Fruit fly (Drosophila melanogaster) whole organism, embryonic: ENCODE results near the gene defl.

ENCODE experiments used
- Aef1 ChIP-seq: fragments of 200-800 bp; sonication (Bioruptor generic); IDR thresholded peaks from 3 replicates; pipeline ENCODE4 v1.3.6; 2022; ENCODE audit warnings: missing biosample characterization, missing genetic modification characterization
- CG10543 ChIP-seq: fragments of 200-800 bp; sonication (Bioruptor generic); optimal IDR thresholded peaks from 3 replicates; lab custom pipeline; 2017; ENCODE audit warnings: missing biosample characterization, mild to moderate bottlenecking, missing genetic modification characterization, moderate library complexity
- CG1233 ChIP-seq: fragments of 200-800 bp; sonication (Bioruptor generic); optimal IDR thresholded peaks from 4 replicates; lab custom pipeline; 2018; ENCODE audit warnings: missing biosample characterization, mild to moderate bottlenecking, missing genetic modification characterization
- CG13624 ChIP-seq: fragments of 200-800 bp; sonication (Bioruptor generic); optimal IDR thresholded peaks from 2 replicates; lab custom pipeline; 2016; ENCODE audit warnings: missing biosample characterization, missing genetic modification characterization
- CG15514 ChIP-seq: fragments of 200-800 bp; sonication (Bioruptor generic); optimal IDR thresholded peaks from 3 replicates; lab custom pipeline; 2017; ENCODE audit warnings: missing biosample characterization, missing genetic modification characterization, mild to moderate bottlenecking, moderate library complexity, missing genetic modification reagents
- CG1647 ChIP-seq: fragments of 200-800 bp; sonication (Bioruptor generic); optimal IDR thresholded peaks from 3 replicates; lab custom pipeline; 2016; ENCODE audit warnings: missing biosample characterization, missing genetic modification characterization
- CG17186 ChIP-seq: fragments of 200-800 bp; sonication (Bioruptor generic); optimal IDR thresholded peaks from 3 replicates; lab custom pipeline; 2017; ENCODE audit warnings: missing biosample characterization, missing genetic modification reagents, missing genetic modification characterization
- CG17361 ChIP-seq: fragments of 200-800 bp; sonication (Bioruptor generic); IDR thresholded peaks from 3 replicates; pipeline ENCODE4 v1.3.6; 2022; ENCODE audit warnings: missing biosample characterization, missing genetic modification characterization
- CG2116 ChIP-seq: fragments of 200-800 bp; sonication (Bioruptor generic); optimal IDR thresholded peaks from 3 replicates; lab custom pipeline; 2018; ENCODE audit warnings: missing biosample characterization, mild to moderate bottlenecking, missing genetic modification characterization
- CG33557 ChIP-seq: fragments of 200-800 bp; sonication (Bioruptor generic); optimal IDR thresholded peaks from 2 replicates; lab custom pipeline; 2019; ENCODE audit warnings: missing biosample characterization, mild to moderate bottlenecking, missing genetic modification characterization, moderate library complexity
- CG6654 ChIP-seq: fragments of 200-800 bp; sonication (Bioruptor generic); optimal IDR thresholded peaks from 2 replicates; lab custom pipeline; 2017; ENCODE audit warnings: missing biosample characterization, mild to moderate bottlenecking, missing genetic modification characterization
- CG8944 ChIP-seq: fragments of 200-800 bp; sonication (Bioruptor generic); optimal IDR thresholded peaks from 3 replicates; lab custom pipeline; 2016; ENCODE audit warnings: missing biosample characterization, missing genetic modification characterization
- Dp ChIP-seq: fragments of 200-800 bp; sonication (Bioruptor generic); optimal IDR thresholded peaks from 2 replicates; lab custom pipeline; 2018; ENCODE audit warnings: missing biosample characterization, mild to moderate bottlenecking, missing genetic modification characterization, moderate library complexity
- Dref ChIP-seq: fragments of 200-800 bp; sonication (Bioruptor generic); IDR thresholded peaks from 2 replicates; pipeline ENCODE4 v1.3.6; 2022; ENCODE audit warnings: missing biosample characterization, missing genetic modification characterization
- Fer2 ChIP-seq: fragments of 200-800 bp; sonication (Bioruptor generic); optimal IDR thresholded peaks from 2 replicates; lab custom pipeline; 2018; ENCODE audit warnings: missing biosample characterization, mild to moderate bottlenecking, missing genetic modification characterization, moderate library complexity
- HLH54F ChIP-seq: fragments of 200-800 bp; sonication (Bioruptor generic); optimal IDR thresholded peaks from 3 replicates; lab custom pipeline; 2016; ENCODE audit warnings: missing biosample characterization, missing genetic modification characterization
- Hr39 ChIP-seq: fragments of >200 bp; optimal IDR thresholded peaks from 2 replicates; lab custom pipeline; 2017
- MESR4 ChIP-seq: fragments of 200-800 bp; sonication (Bioruptor generic); optimal IDR thresholded peaks from 2 replicates; lab custom pipeline; 2018; ENCODE audit warnings: missing biosample characterization, mild to moderate bottlenecking, missing genetic modification characterization, moderate library complexity
- Myb ChIP-seq: fragments of 200-800 bp; sonication (Bioruptor generic); optimal IDR thresholded peaks from 2 replicates; lab custom pipeline; 2016; ENCODE audit warnings: missing biosample characterization, missing genetic modification characterization
- NFAT ChIP-seq: fragments of 200-800 bp; sonication (Bioruptor generic); IDR thresholded peaks from 2 replicates; pipeline ENCODE4 v1.3.6; 2022; ENCODE audit warnings: missing biosample characterization, missing genetic modification characterization
- Neu2 ChIP-seq: fragments of 200-800 bp; sonication (Bioruptor generic); optimal IDR thresholded peaks from 3 replicates; lab custom pipeline; 2016; ENCODE audit warnings: missing biosample characterization, missing genetic modification characterization, borderline replicate concordance
- Opbp ChIP-seq: fragments of 200-800 bp; sonication (Bioruptor generic); IDR thresholded peaks from 3 replicates; pipeline ENCODE4 v1.3.6; 2022; ENCODE audit warnings: missing biosample characterization, missing genetic modification characterization; ENCODE audit not compliant: partially characterized antibody
- Scr ChIP-seq: fragments of 200-800 bp; sonication (Bioruptor generic); IDR thresholded peaks from 2 replicates; pipeline ENCODE4 v1.3.6; 2022; ENCODE audit warnings: missing biosample characterization, missing genetic modification characterization; ENCODE audit not compliant: partially characterized antibody
- Side ChIP-seq: fragments of 200-800 bp; sonication (Bioruptor generic); optimal IDR thresholded peaks from 2 replicates; lab custom pipeline; 2016; ENCODE audit warnings: missing biosample characterization, missing genetic modification characterization
- Six4 ChIP-seq: fragments of 200-800 bp; sonication (Bioruptor generic); optimal IDR thresholded peaks from 2 replicates; lab custom pipeline; 2016; ENCODE audit warnings: missing biosample characterization, missing genetic modification characterization
- Sry-δ ChIP-seq: fragments of 200-800 bp; sonication (Bioruptor generic); optimal IDR thresholded peaks from 2 replicates; lab custom pipeline; 2016; ENCODE audit warnings: missing biosample characterization, missing genetic modification characterization
- Ssrp ChIP-seq: fragments of 200-800 bp; sonication (Bioruptor generic); optimal IDR thresholded peaks from 2 replicates; lab custom pipeline; 2018; ENCODE audit warnings: missing biosample characterization, mild to moderate bottlenecking, missing genetic modification characterization, moderate library complexity
- Usf ChIP-seq: fragments of 200-800 bp; sonication (Bioruptor generic); optimal IDR thresholded peaks from 2 replicates; lab custom pipeline; 2017; ENCODE audit warnings: missing genotype, missing biosample characterization, missing genetic modification characterization
- ash1 ChIP-seq: fragments of 200-800 bp; sonication (Bioruptor generic); optimal IDR thresholded peaks from 2 replicates; lab custom pipeline; 2018; ENCODE audit warnings: missing biosample characterization, mild to moderate bottlenecking, missing genetic modification characterization
- bbx ChIP-seq: fragments of 200-800 bp; sonication (Bioruptor generic); IDR thresholded peaks from 2 replicates; pipeline ENCODE4 v1.3.6; 2022; ENCODE audit warnings: missing biosample characterization, missing genetic modification characterization; ENCODE audit not compliant: partially characterized antibody
- ci ChIP-seq: fragments of 200-800 bp; sonication (Bioruptor generic); IDR thresholded peaks from 3 replicates; pipeline ENCODE4 v1.3.6; 2022; ENCODE audit warnings: missing biosample characterization, missing genetic modification characterization
- dm ChIP-seq: fragments of 200-800 bp; sonication (Bioruptor generic); optimal IDR thresholded peaks from 3 replicates; lab custom pipeline; 2016; ENCODE audit warnings: missing biosample characterization, missing genetic modification characterization
- gfzf ChIP-seq: fragments of 200-800 bp; sonication (Bioruptor generic); optimal IDR thresholded peaks from 2 replicates; lab custom pipeline; 2016; ENCODE audit warnings: missing biosample characterization, mild to moderate bottlenecking, missing genetic modification characterization, moderate library complexity
- hbn ChIP-seq: fragments of 200-800 bp; sonication (Bioruptor generic); IDR thresholded peaks from 2 replicates; pipeline ENCODE4 v1.3.6; 2022; ENCODE audit warnings: missing biosample characterization, missing genetic modification characterization; ENCODE audit not compliant: partially characterized antibody
- hkb ChIP-seq, 2 experiments: fragments of 200-800 bp in 1 of 2; fragments of >200 bp in 1 of 2; sonication (Bioruptor generic) in 1 of 2; IDR thresholded peaks in 1 of 2; optimal IDR thresholded peaks in 1 of 2; 2 replicates each; pipeline versions ENCODE4 v1.3.6 to Lab custom; 2017 to 2022; ENCODE audit warnings: missing biosample characterization in 1 of 2, missing genetic modification characterization in 1 of 2
- jumu ChIP-seq: fragments of 200-800 bp; sonication (Bioruptor generic); optimal IDR thresholded peaks from 3 replicates; lab custom pipeline; 2016; ENCODE audit warnings: missing biosample characterization, missing genetic modification characterization
- mld ChIP-seq: fragments of 200-800 bp; sonication (Bioruptor generic); IDR thresholded peaks from 3 replicates; pipeline ENCODE4 v1.3.6; 2022; ENCODE audit warnings: missing biosample characterization, missing genetic modification characterization; ENCODE audit not compliant: partially characterized antibody
- nom ChIP-seq: fragments of 200-800 bp; sonication (Bioruptor generic); optimal IDR thresholded peaks from 2 replicates; lab custom pipeline; 2017; ENCODE audit warnings: missing biosample characterization, missing genetic modification characterization, mild to moderate bottlenecking, moderate library complexity, missing genetic modification reagents
- rib ChIP-seq: fragments of 200-800 bp; sonication (Bioruptor generic); IDR thresholded peaks from 2 replicates; pipeline ENCODE4 v1.3.6; 2022; ENCODE audit warnings: missing biosample characterization, missing genetic modification characterization
- sima ChIP-seq: fragments of 200-800 bp; sonication (Bioruptor generic); optimal IDR thresholded peaks from 2 replicates; lab custom pipeline; 2016; ENCODE audit warnings: missing biosample characterization, missing genetic modification characterization
- sisA ChIP-seq: fragments of 200-800 bp; sonication (Bioruptor generic); IDR thresholded peaks from 2 replicates; pipeline ENCODE4 v1.3.6; 2022; ENCODE audit warnings: missing biosample characterization, missing genetic modification characterization
- so ChIP-seq: fragments of 200-800 bp; sonication (Bioruptor generic); IDR thresholded peaks from 3 replicates; pipeline ENCODE4 v1.3.6; 2022; ENCODE audit warnings: missing biosample characterization, missing genetic modification characterization
- sqz ChIP-seq: fragments of 200-800 bp; sonication (Bioruptor generic); optimal IDR thresholded peaks from 3 replicates; lab custom pipeline; 2018; ENCODE audit warnings: missing biosample characterization, mild to moderate bottlenecking, missing genetic modification characterization
- tap ChIP-seq: fragments of 200-800 bp; optimal IDR thresholded peaks from 3 replicates; lab custom pipeline; 2019; ENCODE audit warnings: missing biosample characterization, mild to moderate bottlenecking, missing genetic modification characterization, moderate library complexity
- tup ChIP-seq: fragments of 200-800 bp; sonication (Bioruptor generic); optimal IDR thresholded peaks from 2 replicates; lab custom pipeline; 2016; ENCODE audit warnings: missing biosample characterization, mild to moderate bottlenecking, missing genetic modification characterization, moderate library complexity
- tx ChIP-seq: fragments of 200-800 bp; sonication (Bioruptor generic); optimal IDR thresholded peaks from 2 replicates; lab custom pipeline; 2016; ENCODE audit warnings: missing biosample characterization, missing genetic modification characterization
- unc-4 ChIP-seq: fragments of 200-800 bp; sonication (Bioruptor generic); IDR thresholded peaks from 2 replicates; pipeline ENCODE4 v1.3.6; 2022; ENCODE audit warnings: missing biosample characterization, missing genetic modification characterization; ENCODE audit not compliant: partially characterized antibody
- vvl ChIP-seq: fragments of 200-800 bp; sonication (Bioruptor generic); IDR thresholded peaks from 2 replicates; pipeline ENCODE4 v1.3.6; 2022; ENCODE audit warnings: missing biosample characterization, missing genetic modification characterization
- yki ChIP-seq: fragments of >200 bp; optimal IDR thresholded peaks from 3 replicates; lab custom pipeline; 2018
- zen ChIP-seq: fragments of 200-800 bp; sonication (Bioruptor generic); optimal IDR thresholded peaks from 3 replicates; lab custom pipeline; 2018; ENCODE audit warnings: missing biosample characterization, mild to moderate bottlenecking, missing genetic modification characterization, moderate library complexity

defl gene

DNA sequence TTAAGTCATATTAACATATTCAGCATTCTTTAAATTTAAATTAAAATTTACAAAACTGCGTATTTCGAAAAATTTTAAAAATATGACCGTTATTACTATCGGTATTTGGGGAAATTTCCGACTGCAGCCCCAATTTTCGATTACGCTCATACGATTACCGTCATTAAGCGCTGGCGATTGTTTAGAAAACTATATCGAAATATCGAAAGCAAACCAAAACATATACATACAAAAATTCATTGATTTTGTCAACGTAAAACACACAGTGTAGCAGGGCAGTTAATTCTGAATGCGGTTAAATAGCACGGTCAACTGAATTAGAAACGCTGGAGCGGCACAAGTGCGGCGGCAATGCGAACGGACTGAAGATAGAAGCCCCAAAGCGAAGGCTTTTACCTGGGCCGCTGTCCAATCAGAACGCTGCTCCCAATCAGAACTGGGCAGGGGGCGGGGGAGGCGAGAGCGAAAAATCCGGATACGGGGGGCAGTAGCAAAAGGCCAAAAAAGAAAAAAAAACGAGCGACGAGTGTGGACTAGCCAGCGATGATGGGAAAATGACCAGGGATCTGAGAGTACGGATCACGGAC is 19.0 kb upstream of the defl start, which contains the start of gene CG16711 (continued):
- no peak for TF ChIP-seq ci (GFP tag; lab: Robert Waterston, UW)
- no peak for TF ChIP-seq Fer2 (tag; lab: Kevin White, UChicago)
- TF ChIP-seq CG1233 (GFP tag; lab: Kevin White, UChicago), result no peak
- no peak for TF ChIP-seq tap (tag; lab: Kevin White, UChicago)
- TF ChIP-seq Dp, result peak; percentile 63
- TF ChIP-seq tup (GFP tag; lab: Kevin White, UChicago), result no peak
- TF ChIP-seq CG17186 (GFP tag; lab: Kevin White, UChicago), result no peak
- TF ChIP-seq Aef1 (GFP tag; lab: Robert Waterston, UW), result no peak
- no peak for TF ChIP-seq HLH54F
- TF ChIP-seq hbn (GFP tag; lab: Robert Waterston, UW), result peak; percentile 92
- TF ChIP-seq CG17361, result no peak
- TF ChIP-seq so, result no peak
- TF ChIP-seq vvl, result peak; percentile 30; the same call in 1 of the 2 replicates
- peak; percentile 76 for TF ChIP-seq Sry-δ
- TF ChIP-seq sima (GFP tag; lab: Kevin White, UChicago), result no peak
- TF ChIP-seq CG33557 (GFP tag; lab: Kevin White, UChicago), result no peak
- TF ChIP-seq sisA, result no peak
- TF ChIP-seq Dref (GFP tag; lab: Robert Waterston, UW), result peak; percentile 92
- peak; percentile 92 for TF ChIP-seq Scr (GFP tag; lab: Robert Waterston, UW)
- TF ChIP-seq jumu, result no peak
- TF ChIP-seq Ssrp (tag; lab: Kevin White, UChicago), result no peak
- TF ChIP-seq rib (GFP tag; lab: Robert Waterston, UW), result no peak
- no peak for TF ChIP-seq Usf (GFP tag; lab: Kevin White, UChicago)
- peak; percentile 93 for TF ChIP-seq mld
- no peak for TF ChIP-seq sqz (GFP tag; lab: Kevin White, UChicago)
- TF ChIP-seq bbx (GFP tag; lab: Robert Waterston, UW), result peak; percentile 96
- TF ChIP-seq yki (lab: Kevin White, UChicago), result no peak
- TF ChIP-seq CG13624 (GFP tag; lab: Kevin White, UChicago), result no peak
- TF ChIP-seq MESR4 (GFP tag; lab: Kevin White, UChicago), result peak; percentile 96
- peak; percentile 40 for TF ChIP-seq gfzf (GFP tag; lab: Kevin White, UChicago)
- no peak for TF ChIP-seq ash1 (GFP tag; lab: Kevin White, UChicago)
- TF ChIP-seq unc-4 (GFP tag; lab: Robert Waterston, UW), result peak; percentile 96
- TF ChIP-seq Hr39 (lab: Kevin White, UChicago), result no peak
- TF ChIP-seq dm, result no peak
- TF ChIP-seq Side (GFP tag; lab: Kevin White, UChicago), result no peak
- peak; percentile 45 for TF ChIP-seq CG15514 (GFP tag; lab: Kevin White, UChicago)
- TF ChIP-seq hkb (optimal IDR thresholded peaks at IDR 0.05; lab: Kevin White, UChicago), result no peak
- no peak for TF ChIP-seq hkb (GFP tag; IDR thresholded peaks at IDR 0.05; lab: Robert Waterston, UW)
- TF ChIP-seq Six4 (GFP tag; lab: Kevin White, UChicago), result no peak
- TF ChIP-seq NFAT, result no peak
- no peak for TF ChIP-seq nom (GFP tag; lab: Kevin White, UChicago)
- TF ChIP-seq zen, result peak; percentile 21
- TF ChIP-seq Myb (GFP tag; lab: Kevin White, UChicago), result peak; percentile 95
- peak; percentile 37 for TF ChIP-seq Neu2 (GFP tag; lab: Kevin White, UChicago)
- TF ChIP-seq CG10543, result no peak
- TF ChIP-seq CG6654, result no peak
- no peak for TF ChIP-seq tx
- TF ChIP-seq Opbp (GFP tag; lab: Robert Waterston, UW), result peak; percentile 95
- no peak for TF ChIP-seq CG8944 (GFP tag; lab: Kevin White, UChicago)
- no peak for TF ChIP-seq CG1647 (GFP tag; lab: Kevin White, UChicago)
- TF ChIP-seq CG2116 (GFP tag; lab: Kevin White, UChicago), result peak; percentile 92
